Worm (Caenorhabditis elegans) whole organism, L4 larva: ENCODE measurements around the gene C05D9.3.

Experiments used
- ceh-20 ChIP-seq: fragments of 200-800 bp; sonication (Bioruptor generic); IDR thresholded peaks from 2 replicates; pipeline ENCODE4 v1.3.6; 2022; ENCODE audit warnings: missing genetic modification reagents, missing genetic modification characterization, missing compliant biosample characterization
- skn-1 ChIP-seq: fragments of 150-350 bp; optimal IDR thresholded peaks from 2 replicates; lab custom pipeline; 2014; ENCODE audit warnings: missing biosample characterization, missing genetic modification characterization
- zag-1 ChIP-seq: fragments of 150-350 bp; optimal IDR thresholded peaks from 2 replicates; lab custom pipeline; 2014; ENCODE audit warnings: missing biosample characterization, missing genetic modification characterization

DNA sequence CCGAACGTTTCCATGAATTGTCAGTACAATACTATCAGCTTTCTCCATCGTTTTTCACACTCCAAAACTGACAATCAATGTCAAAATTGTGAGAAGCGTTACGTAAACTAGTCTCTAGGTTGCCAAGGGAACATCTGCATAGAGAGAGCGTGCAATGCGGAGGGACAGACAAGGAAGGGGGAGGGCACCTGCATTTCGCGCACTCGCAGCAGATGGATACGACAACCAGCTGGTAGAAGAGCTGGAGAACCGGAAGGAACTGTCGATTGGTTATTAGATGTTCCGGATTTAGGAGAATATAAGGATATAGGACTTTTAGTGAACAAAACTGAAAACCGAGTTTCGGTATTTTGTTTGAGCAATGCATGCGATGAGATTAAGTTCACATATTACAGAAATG lies 42.7 kb upstream of the C05D9.3 start, which contains the start of gene mksr-1:
- TF ChIP-seq ceh-20 (GFP tag; lab: Robert Waterston, UW) (no peak), skn-1 (tag; lab: Kevin White, UChicago) (no peak), zag-1 (tag; lab: Kevin White, UChicago) (no peak)
